Fruit fly (Drosophila melanogaster): ENCODE results near the gene SPoCk.

dm6 chr3L:22729466-22729865 lies 19.8 kb upstream of the SPoCk start, which contains the start of gene CG32454:
- no peak for TF ChIP-seq CG8478 (optimal IDR thresholded peaks at IDR 0.05)
- TF ChIP-seq CTCF (optimal IDR thresholded peaks at IDR 0.05): no peak
